Worm (Caenorhabditis elegans) whole organism, late embryonic: ENCODE data around the gene oac-23.

ENCODE experiments used
- ceh-14 ChIP-seq: sonication (generic microtip); optimal IDR thresholded peaks from 2 replicates; lab custom pipeline; 2016; ENCODE audit warnings: missing genotype, missing genetic modification characterization, missing compliant biosample characterization
- ceh-48 ChIP-seq: sonication (generic microtip); optimal IDR thresholded peaks from 2 replicates; lab custom pipeline; 2016; ENCODE audit warnings: missing genetic modification characterization, inconsistent platforms, missing compliant biosample characterization
- ceh-9 ChIP-seq: sonication (generic microtip); optimal IDR thresholded peaks from 2 replicates; lab custom pipeline; 2016; ENCODE audit warnings: mild to moderate bottlenecking, missing genetic modification characterization, inconsistent platforms, missing compliant biosample characterization
- ets-4 ChIP-seq: sonication (generic microtip); optimal IDR thresholded peaks from 2 replicates; lab custom pipeline; 2016; ENCODE audit warnings: missing genetic modification characterization, missing compliant biosample characterization
- fkh-10 ChIP-seq: fragments of 150-350 bp; optimal IDR thresholded peaks from 2 replicates; lab custom pipeline; 2014; ENCODE audit warnings: missing biosample characterization, missing genetic modification reagents, missing genetic modification characterization
- nfya-1 ChIP-seq: sonication (generic microtip); optimal IDR thresholded peaks from 2 replicates; lab custom pipeline; 2017; ENCODE audit warnings: missing genetic modification characterization, mild to moderate bottlenecking, missing compliant biosample characterization, antibody characterized with exemption, moderate library complexity
- pag-3 ChIP-seq: sonication (generic microtip); optimal IDR thresholded peaks from 2 replicates; lab custom pipeline; 2016; ENCODE audit warnings: missing compliant biosample characterization, missing genetic modification characterization, borderline replicate concordance
- unc-86 ChIP-seq: sonication (generic microtip); optimal IDR thresholded peaks from 2 replicates; lab custom pipeline; 2016; ENCODE audit warnings: missing genetic modification characterization, missing compliant biosample characterization

DNA sequence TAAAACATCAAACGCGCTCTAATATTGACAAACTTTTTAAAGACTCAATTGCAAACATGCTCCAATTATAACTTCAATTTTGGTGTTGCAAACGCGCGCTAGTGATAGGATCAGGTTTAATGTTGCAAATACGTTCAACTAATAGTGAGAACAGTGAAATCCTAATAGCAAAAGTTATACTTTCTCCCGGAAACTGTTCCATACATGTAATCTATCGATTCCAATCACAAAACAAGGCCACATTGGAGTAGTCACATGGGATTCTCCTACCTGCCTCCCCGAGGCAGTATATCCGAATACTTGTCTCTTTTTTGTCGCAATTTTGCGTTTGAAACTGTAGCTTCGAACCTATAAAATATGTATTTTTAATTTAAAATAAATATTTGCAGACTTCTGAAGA, 11.4 kb upstream of the oac-23 start:
- no peak for TF ChIP-seq ets-4 (tag; lab: Kevin White, UChicago)
- TF ChIP-seq ceh-14 (tag; lab: Kevin White, UChicago), result no peak
- no peak for TF ChIP-seq nfya-1 (tag; lab: Kevin White, UChicago)
- no peak for TF ChIP-seq fkh-10 (GFP tag; lab: Kevin White, UChicago)
- TF ChIP-seq pag-3 (tag; lab: Kevin White, UChicago), result no peak
- no peak for TF ChIP-seq unc-86 (tag; lab: Kevin White, UChicago)
- TF ChIP-seq ceh-48, result no peak
- TF ChIP-seq ceh-9 (tag; lab: Kevin White, UChicago), result no peak
